Worm (Caenorhabditis elegans) whole organism, mixed stage, embryonic: ENCODE data around the gene C28H8.3.

ENCODE experiments used
- M03D4.4 ChIP-seq: sonication (generic microtip); optimal IDR thresholded peaks from 2 replicates; lab custom pipeline; 2017; ENCODE audit warnings: mild to moderate bottlenecking, missing genetic modification characterization, missing compliant biosample characterization
- bed-3 ChIP-seq: fragments of 200-800 bp; sonication (Bioruptor generic); optimal IDR thresholded peaks from 3 replicates; lab custom pipeline; 2018; ENCODE audit warnings: mild to moderate bottlenecking, missing genetic modification characterization, moderate library complexity, missing compliant biosample characterization
- blmp-1 ChIP-seq: fragments of 150-350 bp; optimal IDR thresholded peaks from 2 replicates; lab custom pipeline; 2014; ENCODE audit warnings: missing biosample characterization, missing genetic modification characterization
- ceh-39 ChIP-seq: fragments of 150-350 bp; optimal IDR thresholded peaks from 2 replicates; lab custom pipeline; 2014; ENCODE audit warnings: missing biosample characterization, missing genetic modification characterization
- ceh-83 ChIP-seq: fragments of 200-800 bp; sonication (Bioruptor generic); optimal IDR thresholded peaks from 2 replicates; lab custom pipeline; 2018; ENCODE audit warnings: mild to moderate bottlenecking, missing genetic modification characterization, missing compliant biosample characterization
- ces-1 ChIP-seq: fragments of 150-350 bp; optimal IDR thresholded peaks from 2 replicates; lab custom pipeline; 2014; ENCODE audit warnings: missing biosample characterization, missing genetic modification reagents, missing genetic modification characterization
- cnd-1 ChIP-seq: fragments of 200-800 bp; sonication (Bioruptor generic); optimal IDR thresholded peaks from 2 replicates; lab custom pipeline; 2018; ENCODE audit warnings: mild to moderate bottlenecking, missing genetic modification characterization, missing compliant biosample characterization
- drap-1 ChIP-seq: fragments of 200-800 bp; sonication (Bioruptor generic); optimal IDR thresholded peaks from 3 replicates; lab custom pipeline; 2018; ENCODE audit warnings: mild to moderate bottlenecking, missing genetic modification characterization, missing compliant biosample characterization
- elt-1 ChIP-seq: sonication (generic microtip); optimal IDR thresholded peaks from 2 replicates; lab custom pipeline; 2017; ENCODE audit warnings: missing genetic modification characterization, mild to moderate bottlenecking, missing compliant biosample characterization, antibody characterized with exemption, moderate library complexity, borderline replicate concordance; ENCODE audit not compliant: insufficient read depth
- elt-3 ChIP-seq: fragments of 150-350 bp; optimal IDR thresholded peaks from 2 replicates; lab custom pipeline; 2014; ENCODE audit warnings: missing biosample characterization, missing genetic modification characterization
- flh-1 ChIP-seq: fragments of 200-800 bp; sonication (Bioruptor generic); optimal IDR thresholded peaks from 2 replicates; lab custom pipeline; 2018; ENCODE audit warnings: mild to moderate bottlenecking, missing genetic modification characterization, moderate library complexity, missing compliant biosample characterization
- ham-2 ChIP-seq: fragments of 200-800 bp; sonication (Bioruptor generic); optimal IDR thresholded peaks from 2 replicates; lab custom pipeline; 2018; ENCODE audit warnings: mild to moderate bottlenecking, missing genetic modification characterization, missing compliant biosample characterization
- hlh-1 ChIP-seq: fragments of 150-350 bp; optimal IDR thresholded peaks from 2 replicates; lab custom pipeline; 2014; ENCODE audit warnings: missing biosample characterization, missing genetic modification reagents, missing genetic modification characterization
- lin-32 ChIP-seq: fragments of 200-800 bp; sonication (Bioruptor generic); optimal IDR thresholded peaks from 2 replicates; lab custom pipeline; 2018; ENCODE audit warnings: mild to moderate bottlenecking, missing genetic modification characterization, missing compliant biosample characterization
- mab-5 ChIP-seq: fragments of 150-350 bp; optimal IDR thresholded peaks from 2 replicates; lab custom pipeline; 2014; ENCODE audit warnings: missing biosample characterization, missing genetic modification characterization
- mep-1 ChIP-seq: fragments of 150-350 bp; optimal IDR thresholded peaks from 2 replicates; lab custom pipeline; 2017; ENCODE audit warnings: missing biosample characterization, missing genetic modification reagents, missing genetic modification characterization, inconsistent platforms
- mls-2 ChIP-seq: sonication (generic microtip); optimal IDR thresholded peaks from 2 replicates; lab custom pipeline; 2016; ENCODE audit warnings: mild to moderate bottlenecking, missing genetic modification characterization, moderate library complexity, missing compliant biosample characterization
- nhr-12 ChIP-seq: fragments of 150-350 bp; optimal IDR thresholded peaks from 2 replicates; lab custom pipeline; 2014; ENCODE audit warnings: missing biosample characterization, missing genetic modification characterization
- nhr-2 ChIP-seq: fragments of 150-350 bp; optimal IDR thresholded peaks from 2 replicates; lab custom pipeline; 2014; ENCODE audit warnings: missing biosample characterization, missing genetic modification characterization
- nhr-28 ChIP-seq: fragments of 150-350 bp; optimal IDR thresholded peaks from 2 replicates; lab custom pipeline; 2014; ENCODE audit warnings: missing biosample characterization, missing genetic modification characterization
- nhr-76 ChIP-seq: sonication (generic microtip); optimal IDR thresholded peaks from 2 replicates; lab custom pipeline; 2017; ENCODE audit warnings: missing biosample characterization, missing genetic modification characterization
- pha-4 ChIP-seq: fragments of 150-350 bp; optimal IDR thresholded peaks from 2 replicates; lab custom pipeline; 2018; ENCODE audit warnings: missing biosample characterization, missing genetic modification reagents, missing genetic modification characterization
- sem-2 ChIP-seq: fragments of 200-800 bp; sonication (Bioruptor generic); optimal IDR thresholded peaks from 2 replicates; lab custom pipeline; 2018; ENCODE audit warnings: mild to moderate bottlenecking, missing genetic modification characterization, missing compliant biosample characterization
- snpc-4 ChIP-seq: fragments of 150-350 bp; optimal IDR thresholded peaks from 2 replicates; lab custom pipeline; 2014; ENCODE audit warnings: missing biosample characterization, missing genetic modification characterization
- sptf-1 ChIP-seq: sonication (generic microtip); optimal IDR thresholded peaks from 2 replicates; lab custom pipeline; 2017; ENCODE audit warnings: mild to moderate bottlenecking, missing genetic modification characterization, moderate library complexity, missing compliant biosample characterization
- tbx-8 ChIP-seq: fragments of 200-800 bp; sonication (Bioruptor generic); optimal IDR thresholded peaks from 2 replicates; lab custom pipeline; 2018; ENCODE audit warnings: mild to moderate bottlenecking, missing genetic modification characterization, moderate library complexity, missing compliant biosample characterization
- unc-120 ChIP-seq: sonication (generic microtip); optimal IDR thresholded peaks from 2 replicates; lab custom pipeline; 2017; ENCODE audit warnings: missing genetic modification characterization, missing compliant biosample characterization; ENCODE audit not compliant: poor library complexity, severe bottlenecking
- unc-39 ChIP-seq: fragments of 150-350 bp; optimal IDR thresholded peaks from 2 replicates; lab custom pipeline; 2014; ENCODE audit warnings: missing biosample characterization, missing genetic modification characterization
- unc-62 ChIP-seq: fragments of 150-350 bp; optimal IDR thresholded peaks from 2 replicates; lab custom pipeline; 2014; ENCODE audit warnings: missing biosample characterization, missing genetic modification reagents, missing genetic modification characterization
- zip-8 ChIP-seq: fragments of 150-350 bp; optimal IDR thresholded peaks from 2 replicates; lab custom pipeline; 2014; ENCODE audit warnings: missing biosample characterization, missing genetic modification characterization
- ztf-11 ChIP-seq: fragments of 150-350 bp; optimal IDR thresholded peaks from 2 replicates; lab custom pipeline; 2014; ENCODE audit warnings: missing biosample characterization, missing genetic modification characterization

C28H8.3 gene

ce11 chrIII:5914717-5915116, 6.2 kb downstream of the C28H8.3 start:
- TF ChIP-seq unc-120 (tag; lab: Kevin White, UChicago), result no peak
- no peak for TF ChIP-seq zip-8
- no peak for TF ChIP-seq ham-2 (GFP tag; lab: Kevin White, UChicago)
- TF ChIP-seq cnd-1 (tag; lab: Kevin White, UChicago), result no peak
- TF ChIP-seq snpc-4, result no peak
- TF ChIP-seq flh-1 (GFP tag; lab: Kevin White, UChicago), result no peak
- no peak for TF ChIP-seq tbx-8

ce11 chrIII:5915926-5916325, 7.4 kb downstream of the C28H8.3 start:
- TF ChIP-seq mep-1 (tag; lab: Kevin White, UChicago) (no peak), bed-3 (GFP tag; lab: Kevin White, UChicago) (no peak), M03D4.4 (tag; lab: Kevin White, UChicago) (no peak), hlh-1 (tag; lab: Kevin White, UChicago) (no peak), unc-62 (GFP tag; lab: Kevin White, UChicago) (no peak), drap-1 (GFP tag; lab: Kevin White, UChicago) (no peak), pha-4 (tag; lab: Kevin White, UChicago) (no peak), mls-2 (tag; lab: Kevin White, UChicago) (no peak), blmp-1 (tag; lab: Kevin White, UChicago) (no peak), flh-1 (GFP tag; lab: Kevin White, UChicago) (no peak), ces-1 (GFP tag; lab: Kevin White, UChicago) (no peak), elt-1 (tag; lab: Kevin White, UChicago) (no peak), sptf-1 (no peak), nhr-28 (tag; lab: Kevin White, UChicago) (no peak), sem-2 (GFP tag; lab: Kevin White, UChicago) (no peak), nhr-2 (tag; lab: Kevin White, UChicago) (no peak), snpc-4 (no peak), unc-39 (no peak), ham-2 (GFP tag; lab: Kevin White, UChicago) (no peak)

- no peak for TF ChIP-seq zip-8
Measured at ce11 chrIII:5917365-5917958, 9.0 kb downstream of the C28H8.3 start.

- TF ChIP-seq nhr-28 (tag; lab: Kevin White, UChicago) (no peak), mab-5 (tag; lab: Kevin White, UChicago) (no peak), nhr-76 (no peak), ceh-39 (no peak), drap-1 (GFP tag; lab: Kevin White, UChicago) (no peak), elt-3 (tag; lab: Kevin White, UChicago) (no peak), ztf-11 (tag; lab: Kevin White, UChicago) (no peak), snpc-4 (no peak), ham-2 (GFP tag; lab: Kevin White, UChicago) (no peak), lin-32 (GFP tag; lab: Kevin White, UChicago) (no peak), ces-1 (GFP tag; lab: Kevin White, UChicago) (no peak), unc-39 (no peak), mls-2 (tag; lab: Kevin White, UChicago) (no peak), pha-4 (tag; lab: Kevin White, UChicago) (no peak), unc-62 (GFP tag; lab: Kevin White, UChicago) (no peak), mep-1 (tag; lab: Kevin White, UChicago) (no peak)
Measured at ce11 chrIII:5919799-5920387, 11.4 kb downstream of the C28H8.3 start, which contains the start of the genes tdo-2 and C28H8.2. Gene tdo-2 (minus strand): TSS chrIII:5919955. Gene C28H8.2 (plus strand): TSS chrIII:5920322.

ce11 chrIII:5921067-5921678, 12.7 kb downstream of the C28H8.3 start:
- no peak for TF ChIP-seq elt-1 (tag; lab: Kevin White, UChicago)
- no peak for TF ChIP-seq nhr-12 (tag; lab: Kevin White, UChicago)
- no peak for TF ChIP-seq tbx-8
- TF ChIP-seq pha-4 (tag; lab: Kevin White, UChicago), result no peak
- TF ChIP-seq nhr-28 (tag; lab: Kevin White, UChicago), result no peak
- no peak for TF ChIP-seq ceh-83 (GFP tag; lab: Kevin White, UChicago)
- TF ChIP-seq ham-2 (GFP tag; lab: Kevin White, UChicago), result no peak
- no peak for TF ChIP-seq unc-39
- TF ChIP-seq mls-2 (tag; lab: Kevin White, UChicago), result no peak
- no peak for TF ChIP-seq blmp-1 (tag; lab: Kevin White, UChicago)
